Worm (Caenorhabditis elegans): ENCODE results near the gene cutl-29.

ce11 chrX:8307600-8307999 is 36.8 kb upstream of the cutl-29 start, which contains the start of gene R09F10.5:
- TF ChIP-seq him-1 (tag; optimal IDR thresholded peaks at IDR 0.05) (no peak), W03F9.2 (tag; optimal IDR thresholded peaks at IDR 0.05) (no peak)

Data from whole organism, L4/young adult.